Worm (Caenorhabditis elegans) whole organism, L4 larva: ENCODE measurements around the gene rpl-11.2.

ENCODE experiments used
- F26F4.8 ChIP-seq: fragments of 200-800 bp; sonication (Bioruptor generic); conservative IDR thresholded peaks from 2 replicates; pipeline ENCODE4 v1.3.6; 2022; ENCODE audit warnings: missing genetic modification characterization, missing compliant biosample characterization
- ama-1 ChIP-seq: fragments of 150-350 bp; optimal IDR thresholded peaks from 2 replicates; lab custom pipeline; 2014; ENCODE audit warnings: inconsistent platforms, mixed read lengths
- dmd-8 ChIP-seq: fragments of 200-800 bp; sonication (Bioruptor generic); IDR thresholded peaks from 2 replicates; pipeline ENCODE4 v1.3.6; 2022; ENCODE audit warnings: missing genetic modification characterization, missing compliant biosample characterization
- lin-13 ChIP-seq: fragments of 150-350 bp; optimal IDR thresholded peaks from 2 replicates; lab custom pipeline; 2014; ENCODE audit warnings: missing biosample characterization, missing genetic modification reagents, missing genetic modification characterization
- madf-9 ChIP-seq: fragments of 200-800 bp; sonication (Bioruptor generic); conservative IDR thresholded peaks from 2 replicates; pipeline ENCODE4 v1.3.6; 2022; ENCODE audit warnings: missing genetic modification reagents, missing genetic modification characterization, missing compliant biosample characterization
- mes-2 ChIP-seq: sonication (generic microtip); optimal IDR thresholded peaks from 2 replicates; lab custom pipeline; 2016; ENCODE audit warnings: missing genotype, mild to moderate bottlenecking, missing genetic modification characterization, missing compliant biosample characterization; ENCODE audit not compliant: poor library complexity, severe bottlenecking
- nhr-76 ChIP-seq: fragments of 150-350 bp; optimal IDR thresholded peaks from 2 replicates; lab custom pipeline; 2014; ENCODE audit warnings: missing biosample characterization, missing genetic modification characterization
- pha-4 ChIP-seq, 2 experiments: fragments of 150-350 bp in 1 of 2; fragments of 200-800 bp in 1 of 2; sonication (Bioruptor generic) in 1 of 2; IDR thresholded peaks in 1 of 2; optimal IDR thresholded peaks in 1 of 2; 2 replicates each; pipeline versions ENCODE4 v1.3.6 to Lab custom; 2014 to 2022; ENCODE audit warnings: missing genetic modification characterization in 2 of 2, missing genetic modification reagents in 2 of 2, missing biosample characterization in 1 of 2, missing compliant biosample characterization in 1 of 2
- unc-62 ChIP-seq, 3 experiments: fragments of 150-350 bp in 1 of 3; sonication (generic microtip); optimal IDR thresholded peaks in 2 of 3; peaks in 1 of 3; 1 replicate in 1 of 3; 2 replicates in 2 of 3; lab custom pipeline; 2014 to 2017; ENCODE audit warnings: missing biosample characterization in 3 of 3, missing genetic modification characterization in 3 of 3, missing genetic modification reagents in 3 of 3, missing genotype in 1 of 3

DNA sequence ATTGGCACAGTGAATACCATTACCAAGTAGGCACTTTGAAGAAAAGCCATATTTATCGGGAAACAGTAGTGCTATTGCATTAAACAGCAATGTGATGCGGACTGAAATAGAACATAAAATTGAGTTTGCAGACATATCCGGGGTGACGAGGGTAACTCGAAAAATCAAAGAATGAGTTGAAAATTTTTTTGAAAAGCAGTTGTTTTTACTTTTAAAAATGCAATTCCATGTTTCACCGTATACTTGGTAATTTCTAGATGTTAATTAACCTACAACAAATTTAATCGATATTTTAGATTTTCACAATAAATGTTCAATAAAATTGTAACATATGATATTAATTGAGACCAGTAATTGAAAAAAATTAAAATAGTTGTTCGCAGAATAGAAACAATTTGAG lies 31.8 kb upstream of the rpl-11.2 start, which contains the start of gene AH9.4:
- TF ChIP-seq pha-4 (GFP tag; IDR thresholded peaks at IDR 0.05; lab: Robert Waterston, UW): no peak
- TF ChIP-seq pha-4 (tag; optimal IDR thresholded peaks at IDR 0.05; lab: Kevin White, UChicago): no peak
- TF ChIP-seq F26F4.8 (GFP tag; lab: Robert Waterston, UW): no peak
- no peak for TF ChIP-seq lin-13 (GFP tag; lab: Kevin White, UChicago)
- TF ChIP-seq unc-62 (GFP tag; optimal IDR thresholded peaks at IDR 0.05 in 1 of 2; lab: Kevin White, UChicago): no peak
- TF ChIP-seq unc-62 (tag; optimal IDR thresholded peaks at IDR 0.05; lab: Kevin White, UChicago): no peak
- no peak for TF ChIP-seq ama-1 (lab: Kevin White, UChicago)
- TF ChIP-seq dmd-8: no peak
- no peak for TF ChIP-seq nhr-76
- TF ChIP-seq madf-9 (GFP tag; lab: Robert Waterston, UW): no peak
- no peak for TF ChIP-seq mes-2
